Worm (Caenorhabditis elegans): Measurements from ENCODE around the gene K09A11.1.
A peak's percentile ranks its signal among the peaks of the same experiment; 100 is the strongest.

K09A11.1 gene

DNA sequence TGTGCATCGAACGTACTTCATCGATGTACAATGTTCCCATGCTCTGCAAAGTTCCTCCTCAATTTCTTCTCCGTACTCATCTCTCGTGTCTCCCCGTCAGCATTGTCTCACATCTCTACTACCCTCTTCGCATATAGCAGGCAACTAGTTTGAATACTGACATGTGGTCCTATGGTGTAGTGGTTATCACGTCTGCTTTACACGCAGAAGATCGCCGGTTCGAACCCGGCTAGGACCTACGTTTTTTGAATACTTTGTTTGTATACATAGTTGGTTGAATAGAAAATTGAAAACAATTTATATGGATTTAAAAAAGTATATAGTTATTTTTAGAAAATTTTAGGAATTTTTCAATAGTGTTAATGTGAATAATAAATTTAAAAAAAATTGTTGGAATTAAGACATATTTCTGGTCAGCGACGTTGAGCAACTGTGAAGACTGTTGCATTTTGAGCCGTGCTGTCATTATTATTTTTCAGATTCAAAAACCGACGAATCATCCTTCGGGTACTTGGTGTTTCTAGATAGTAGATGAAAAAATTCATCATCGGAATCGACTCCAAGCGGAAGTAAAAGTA, 44.7 kb downstream of the K09A11.1 start (continued):
- TF ChIP-seq attf-3 (GFP tag; conservative IDR thresholded peaks at IDR 0.05), result peak; percentile 61; the same call in 1 of the 2 replicates

DNA sequence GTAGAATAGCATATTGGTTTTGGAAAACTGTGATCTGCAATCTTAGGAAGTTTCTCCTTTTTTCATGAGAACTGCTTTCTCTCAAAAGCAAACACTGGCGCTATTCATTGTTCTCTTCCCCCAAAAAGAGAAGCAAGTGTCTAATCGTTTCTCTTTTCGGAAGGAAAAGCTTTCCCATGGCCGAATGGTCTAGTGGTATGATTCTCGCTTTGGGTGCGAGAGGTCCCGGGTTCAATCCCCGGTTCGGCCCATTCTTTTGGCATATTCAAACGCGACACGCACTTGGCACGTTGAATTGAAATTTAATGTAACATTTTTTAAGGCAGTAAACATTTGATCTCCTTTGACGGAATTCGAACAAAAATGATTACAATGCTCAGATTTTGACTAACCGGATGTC, 45.6 kb downstream of the K09A11.1 start:
- peak; percentile 86 for TF ChIP-seq tbp1 (GFP tag; optimal IDR thresholded peaks at IDR 0.05)
- peak; percentile 67 for TF ChIP-seq B0261.1 (tag; optimal IDR thresholded peaks at IDR 0.05)
- TF ChIP-seq nhr-90 (tag; optimal IDR thresholded peaks at IDR 0.05), result peak; percentile 30
- TF ChIP-seq mxl-1 (tag; optimal IDR thresholded peaks at IDR 0.05), result peak; percentile 15
- peak; percentile 39; the same call in 1 of the 2 replicates for TF ChIP-seq hmg-1.2 (GFP tag; IDR thresholded peaks at IDR 0.05)
- 0 out of 2 replicates have a peak, but pooled peaks have one; percentile 21 for TF ChIP-seq pbrm-1 (GFP tag; IDR thresholded peaks at IDR 0.05)
- 0 out of 2 replicates have a peak, but pooled peaks have one; percentile 6 for TF ChIP-seq mcd-1 (GFP tag; IDR thresholded peaks at IDR 0.05)
- TF ChIP-seq die-1 (tag; optimal IDR thresholded peaks at IDR 0.05), result peak; percentile 45
- TF ChIP-seq snpc-4 (GFP tag; optimal IDR thresholded peaks at IDR 0.05), result peak; percentile 47
- TF ChIP-seq snpc-4 (tag; optimal IDR thresholded peaks at IDR 0.05), result peak in 2 of 4 experiments; percentile 10 to 60
- TF ChIP-seq F57C9.4 (tag; optimal IDR thresholded peaks at IDR 0.05), result no peak
- TF ChIP-seq rec-8 (tag; optimal IDR thresholded peaks at IDR 0.05), result peak in 1 of 2 experiments; percentile 9
- TF ChIP-seq rpc-1 (optimal IDR thresholded peaks at IDR 0.05), result peak; percentile 68
- peak; percentile 79 for TF ChIP-seq rpc-1 (tag; optimal IDR thresholded peaks at IDR 0.05)
- TF ChIP-seq madf-10 (tag; optimal IDR thresholded peaks at IDR 0.05), result no peak
- TF ChIP-seq ama-1 (optimal IDR thresholded peaks at IDR 0.05), result no peak
- peak in 1 of 2 experiments; percentile 71 for TF ChIP-seq ama-1 (GFP tag; optimal IDR thresholded peaks at IDR 0.05)
- TF ChIP-seq repo-1 (tag; optimal IDR thresholded peaks at IDR 0.05), result no peak
- no peak for TF ChIP-seq cebp-1 (GFP tag; IDR thresholded peaks at IDR 0.05)
- TF ChIP-seq cebp-1 (tag; optimal IDR thresholded peaks at IDR 0.05), result peak; percentile 40
- peak; percentile 59 for TF ChIP-seq lin-26 (GFP tag; IDR thresholded peaks at IDR 0.05)
- no peak for TF ChIP-seq dox-1 (GFP tag; IDR thresholded peaks at IDR 0.05)
- TF ChIP-seq rcor-1 (GFP tag; IDR thresholded peaks at IDR 0.05), result peak; percentile 31; the same call in 1 of the 2 replicates
- TF ChIP-seq D2030.7 (GFP tag; IDR thresholded peaks at IDR 0.05), result peak; percentile 51
- TF ChIP-seq egrh-3 (GFP tag; IDR thresholded peaks at IDR 0.05), result no peak
- no peak for TF ChIP-seq C06A6.2 (GFP tag; conservative IDR thresholded peaks at IDR 0.05)
- TF ChIP-seq ZK185.1 (tag; optimal IDR thresholded peaks at IDR 0.05; ENCODE audit: poor library complexity, severe bottlenecking), result peak; percentile 15
- peak; percentile 49 for TF ChIP-seq snpc-1.3 (tag; optimal IDR thresholded peaks at IDR 0.05; ENCODE audit: insufficient read depth)
- peak; percentile 15 for TF ChIP-seq lin-40 (tag; optimal IDR thresholded peaks at IDR 0.05)

DNA sequence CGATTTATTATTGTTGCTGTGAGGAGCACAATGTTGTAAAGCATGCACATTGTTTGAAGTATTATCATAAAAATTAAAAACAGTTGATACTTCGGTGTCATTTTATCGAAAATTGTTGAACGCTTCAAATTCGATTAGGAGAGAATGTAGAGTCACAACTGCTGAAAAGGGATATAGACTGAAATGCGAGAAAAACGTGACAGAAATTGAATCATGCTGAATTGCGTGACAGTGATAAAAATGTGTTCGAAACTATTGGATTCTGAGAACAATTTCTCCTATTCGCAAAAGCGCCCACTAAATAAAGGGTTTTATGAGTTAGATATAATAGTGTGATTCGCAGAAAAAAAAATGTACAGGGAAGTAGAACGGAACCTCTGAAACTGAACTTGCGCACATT, 46.5 kb downstream of the K09A11.1 start, which contains the start of gene srxa-8:
Gene srxa-8, minus strand, starts transcription at position 101 of the 400 bp plus-strand sequence.
- TF ChIP-seq Y67H2A.10 (GFP tag; conservative IDR thresholded peaks at IDR 0.05), result no peak
- TF ChIP-seq K11D2.4 (GFP tag; IDR thresholded peaks at IDR 0.05), result no peak
- no peak for TF ChIP-seq C17E4.6 (GFP tag; IDR thresholded peaks at IDR 0.05)

DNA sequence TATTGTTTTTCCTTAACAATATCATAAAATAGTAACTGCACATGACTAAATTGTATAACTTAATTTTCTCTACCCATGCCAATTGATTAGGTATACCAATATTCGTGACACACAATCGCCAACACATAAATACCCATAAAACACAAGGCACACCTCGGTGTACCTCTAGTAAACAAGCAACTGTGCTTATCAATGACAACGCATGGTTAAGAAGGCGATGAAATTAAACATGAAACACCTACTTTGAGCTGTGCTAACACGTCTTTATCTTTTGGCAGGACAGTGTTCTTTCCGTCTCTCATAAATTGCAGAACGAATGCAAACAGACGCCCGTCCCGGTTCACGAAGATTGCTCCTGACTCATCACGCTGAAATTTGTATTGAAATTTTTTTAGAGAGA, 48.5 kb downstream of the K09A11.1 start:
- no peak for TF ChIP-seq hlh-12 (tag; optimal IDR thresholded peaks at IDR 0.05)
- TF ChIP-seq nhr-80 (tag; optimal IDR thresholded peaks at IDR 0.05), result peak; percentile 94
- TF ChIP-seq repo-1 (tag; optimal IDR thresholded peaks at IDR 0.05), result no peak
- peak; percentile 69; the same call in 1 of the 2 replicates for TF ChIP-seq dox-1 (GFP tag; IDR thresholded peaks at IDR 0.05)
- no peak for TF ChIP-seq aptf-3 (GFP tag; IDR thresholded peaks at IDR 0.05)
- TF ChIP-seq let-526 (GFP tag; IDR thresholded peaks at IDR 0.05), result no peak
- no peak for TF ChIP-seq ztf-18 (tag; optimal IDR thresholded peaks at IDR 0.05)
- no peak for TF ChIP-seq mes-4 (tag; optimal IDR thresholded peaks at IDR 0.05)
- no peak for TF ChIP-seq ztf-26 (tag; optimal IDR thresholded peaks at IDR 0.05)
- no peak for TF ChIP-seq ama-1 (optimal IDR thresholded peaks at IDR 0.05)
- no peak for TF ChIP-seq ama-1 (GFP tag; optimal IDR thresholded peaks at IDR 0.05)
- no peak for TF ChIP-seq ekl-4 (GFP tag; IDR thresholded peaks at IDR 0.05)
- no peak for TF ChIP-seq unc-62 (GFP tag; optimal IDR thresholded peaks at IDR 0.05)
- no peak for TF ChIP-seq Y79H2A.3 (GFP tag; conservative IDR thresholded peaks at IDR 0.05)
- peak; percentile 14 for TF ChIP-seq ztf-22 (GFP tag; optimal IDR thresholded peaks at IDR 0.05)
- TF ChIP-seq F39B2.1 (GFP tag; IDR thresholded peaks at IDR 0.05), result no peak
- no peak for TF ChIP-seq sdz-38 (tag; optimal IDR thresholded peaks at IDR 0.05)

All from whole organism, young adult.